Fruit fly (Drosophila melanogaster) whole organism, embryonic: ENCODE measurements around the gene CG12947.

Source experiments
- B-H2 ChIP-seq: fragments of 200-800 bp; sonication (Bioruptor generic); optimal IDR thresholded peaks from 2 replicates; lab custom pipeline; 2018; ENCODE audit warnings: missing biosample characterization, mild to moderate bottlenecking, missing genetic modification characterization
- CG10366 ChIP-seq: fragments of 200-800 bp; sonication (Bioruptor generic); IDR thresholded peaks from 2 replicates; pipeline ENCODE4 v1.3.6; 2022; ENCODE audit warnings: missing biosample characterization, missing genetic modification characterization
- CG1233 ChIP-seq: fragments of 200-800 bp; sonication (Bioruptor generic); optimal IDR thresholded peaks from 4 replicates; lab custom pipeline; 2018; ENCODE audit warnings: missing biosample characterization, mild to moderate bottlenecking, missing genetic modification characterization
- CG12942 ChIP-seq: fragments of 200-800 bp; sonication (Bioruptor generic); optimal IDR thresholded peaks from 3 replicates; lab custom pipeline; 2016; ENCODE audit warnings: missing biosample characterization, missing genetic modification characterization
- CG13287 ChIP-seq: fragments of 200-800 bp; sonication (Bioruptor generic); IDR thresholded peaks from 2 replicates; pipeline ENCODE4 v1.3.6; 2022; ENCODE audit warnings: missing biosample characterization, missing genetic modification characterization; ENCODE audit not compliant: partially characterized antibody
- CG13624 ChIP-seq: fragments of 200-800 bp; sonication (Bioruptor generic); optimal IDR thresholded peaks from 2 replicates; lab custom pipeline; 2016; ENCODE audit warnings: missing biosample characterization, missing genetic modification characterization
- CG14014 ChIP-seq: fragments of 200-800 bp; sonication (Bioruptor generic); IDR thresholded peaks from 2 replicates; pipeline ENCODE4 v1.3.6; 2022; ENCODE audit warnings: missing biosample characterization, missing genetic modification characterization
- CG1647 ChIP-seq: fragments of 200-800 bp; sonication (Bioruptor generic); optimal IDR thresholded peaks from 3 replicates; lab custom pipeline; 2016; ENCODE audit warnings: missing biosample characterization, missing genetic modification characterization
- CG16815 ChIP-seq: fragments of 200-800 bp; sonication (Bioruptor generic); optimal IDR thresholded peaks from 3 replicates; lab custom pipeline; 2017; ENCODE audit warnings: missing biosample characterization, mild to moderate bottlenecking, missing genetic modification characterization
- CG17385 ChIP-seq: fragments of 200-800 bp; sonication (Bioruptor generic); optimal IDR thresholded peaks from 3 replicates; lab custom pipeline; 2018; ENCODE audit warnings: missing biosample characterization, mild to moderate bottlenecking, missing genetic modification characterization
- CG2116 ChIP-seq: fragments of 200-800 bp; sonication (Bioruptor generic); optimal IDR thresholded peaks from 3 replicates; lab custom pipeline; 2018; ENCODE audit warnings: missing biosample characterization, mild to moderate bottlenecking, missing genetic modification characterization
- CG30020 ChIP-seq: fragments of 200-800 bp; optimal IDR thresholded peaks from 2 replicates; lab custom pipeline; 2019; ENCODE audit warnings: missing biosample characterization, mild to moderate bottlenecking, missing genetic modification characterization, moderate library complexity
- CG3065 ChIP-seq: fragments of 200-800 bp; sonication (Bioruptor generic); optimal IDR thresholded peaks from 2 replicates; lab custom pipeline; 2016; ENCODE audit warnings: missing biosample characterization, missing genetic modification characterization
- CG3163 ChIP-seq: fragments of 200-800 bp; sonication (Bioruptor generic); optimal IDR thresholded peaks from 3 replicates; lab custom pipeline; 2016; ENCODE audit warnings: missing biosample characterization, missing genetic modification characterization
- CG32767 ChIP-seq: fragments of 200-800 bp; sonication (Bioruptor generic); IDR thresholded peaks from 2 replicates; pipeline ENCODE4 v1.3.6; 2022; ENCODE audit warnings: missing biosample characterization, missing genetic modification characterization
- CG4328 ChIP-seq: fragments of 200-800 bp; sonication (Bioruptor generic); optimal IDR thresholded peaks from 3 replicates; lab custom pipeline; 2017; ENCODE audit warnings: missing biosample characterization, missing genetic modification reagents, missing genetic modification characterization
- CG4404 ChIP-seq: fragments of 200-800 bp; sonication (Bioruptor generic); IDR thresholded peaks from 2 replicates; pipeline ENCODE4 v1.3.6; 2022; ENCODE audit warnings: missing biosample characterization, missing genetic modification characterization
- CG4424 ChIP-seq: fragments of 200-800 bp; sonication (Bioruptor generic); optimal IDR thresholded peaks from 3 replicates; lab custom pipeline; 2016; ENCODE audit warnings: missing biosample characterization, missing genetic modification characterization
- CG6272 ChIP-seq: fragments of 200-800 bp; sonication (Bioruptor generic); IDR thresholded peaks from 2 replicates; pipeline ENCODE4 v1.3.6; 2022; ENCODE audit warnings: missing biosample characterization, missing genetic modification characterization
- CG6791 ChIP-seq: fragments of 200-800 bp; sonication (Bioruptor generic); IDR thresholded peaks from 3 replicates; pipeline ENCODE4 v1.3.6; 2022; ENCODE audit warnings: missing biosample characterization, missing genetic modification characterization; ENCODE audit not compliant: partially characterized antibody
- CG8290 ChIP-seq, 3 experiments: fragments of 200-800 bp; sonication (Bioruptor generic); optimal IDR thresholded peaks; 2 replicates each; lab custom pipeline; 2016 to 2019; ENCODE audit warnings: missing biosample characterization in 3 of 3, missing genetic modification characterization in 3 of 3, mild to moderate bottlenecking in 2 of 3, moderate library complexity in 1 of 3
- CG9609 ChIP-seq: fragments of 200-800 bp; sonication (Bioruptor generic); optimal IDR thresholded peaks from 3 replicates; lab custom pipeline; 2016; ENCODE audit warnings: missing biosample characterization, missing genetic modification characterization
- Deaf1 ChIP-seq: fragments of 200-800 bp; optimal IDR thresholded peaks from 3 replicates; lab custom pipeline; 2019; ENCODE audit warnings: missing biosample characterization, mild to moderate bottlenecking, missing genetic modification characterization, moderate library complexity
- Dfd ChIP-seq, 2 experiments: fragments of >200 bp; optimal IDR thresholded peaks; 2 replicates each; lab custom pipeline; 2017; ENCODE audit warnings: missing biosample characterization in 2 of 2, missing genetic modification characterization in 2 of 2
- Fer2 ChIP-seq: fragments of 200-800 bp; sonication (Bioruptor generic); optimal IDR thresholded peaks from 2 replicates; lab custom pipeline; 2018; ENCODE audit warnings: missing biosample characterization, mild to moderate bottlenecking, missing genetic modification characterization, moderate library complexity
- HLH54F ChIP-seq: fragments of 200-800 bp; sonication (Bioruptor generic); optimal IDR thresholded peaks from 3 replicates; lab custom pipeline; 2016; ENCODE audit warnings: missing biosample characterization, missing genetic modification characterization
- Lhr ChIP-seq: fragments of 200-800 bp; sonication (Bioruptor generic); optimal IDR thresholded peaks from 3 replicates; lab custom pipeline; 2017; ENCODE audit warnings: mild to moderate bottlenecking, missing biosample characterization, missing genetic modification reagents, missing genetic modification characterization
- Nf-YB ChIP-seq: fragments of 200-800 bp; sonication (Bioruptor generic); optimal IDR thresholded peaks from 3 replicates; lab custom pipeline; 2019; ENCODE audit warnings: missing biosample characterization, mild to moderate bottlenecking, missing genetic modification characterization, moderate library complexity
- NfI ChIP-seq: fragments of 200-800 bp; sonication (Bioruptor generic); optimal IDR thresholded peaks from 3 replicates; lab custom pipeline; 2018; ENCODE audit warnings: missing biosample characterization, mild to moderate bottlenecking, missing genetic modification characterization, moderate library complexity
- PHDP ChIP-seq: fragments of 200-800 bp; sonication (Bioruptor generic); optimal IDR thresholded peaks from 3 replicates; lab custom pipeline; 2018; ENCODE audit warnings: missing biosample characterization, mild to moderate bottlenecking, missing genetic modification characterization, moderate library complexity
- Ptx1 ChIP-seq: fragments of 200-800 bp; sonication (Bioruptor generic); IDR thresholded peaks from 2 replicates; pipeline ENCODE4 v1.3.6; 2022; ENCODE audit warnings: missing biosample characterization, missing genetic modification characterization
- cas ChIP-seq: fragments of 200-800 bp; sonication (Bioruptor generic); IDR thresholded peaks from 2 replicates; pipeline ENCODE4 v1.3.6; 2022; ENCODE audit warnings: missing biosample characterization, missing genetic modification characterization
- cg ChIP-seq: fragments of 200-800 bp; sonication (Bioruptor generic); optimal IDR thresholded peaks from 3 replicates; lab custom pipeline; 2019; ENCODE audit warnings: missing biosample characterization, mild to moderate bottlenecking, missing genetic modification characterization, moderate library complexity
- ci ChIP-seq: fragments of 200-800 bp; sonication (Bioruptor generic); IDR thresholded peaks from 3 replicates; pipeline ENCODE4 v1.3.6; 2022; ENCODE audit warnings: missing biosample characterization, missing genetic modification characterization
- dati ChIP-seq: fragments of 200-800 bp; sonication (Bioruptor generic); IDR thresholded peaks from 2 replicates; pipeline ENCODE4 v1.3.6; 2022; ENCODE audit warnings: missing biosample characterization, missing genetic modification characterization
- gce ChIP-seq: fragments of 200-800 bp; sonication (Bioruptor generic); IDR thresholded peaks from 3 replicates; pipeline ENCODE4 v1.3.6; 2022; ENCODE audit warnings: missing biosample characterization, missing genetic modification characterization
- luna ChIP-seq: fragments of 200-800 bp; sonication (Bioruptor generic); optimal IDR thresholded peaks from 2 replicates; lab custom pipeline; 2016; ENCODE audit warnings: missing biosample characterization, missing genetic modification characterization
- run ChIP-seq: fragments of 200-800 bp; sonication (Bioruptor generic); optimal IDR thresholded peaks from 3 replicates; lab custom pipeline; 2018; ENCODE audit warnings: missing biosample characterization, mild to moderate bottlenecking, missing genetic modification characterization
- salm ChIP-seq: fragments of 200-800 bp; sonication (Bioruptor generic); optimal IDR thresholded peaks from 2 replicates; lab custom pipeline; 2018; ENCODE audit warnings: missing biosample characterization, mild to moderate bottlenecking, missing genetic modification characterization
- sim ChIP-seq: fragments of 200-800 bp; sonication (Bioruptor generic); IDR thresholded peaks from 2 replicates; pipeline ENCODE4 v1.3.6; 2022; ENCODE audit warnings: missing biosample characterization, missing genetic modification characterization
- sisA ChIP-seq: fragments of 200-800 bp; sonication (Bioruptor generic); IDR thresholded peaks from 2 replicates; pipeline ENCODE4 v1.3.6; 2022; ENCODE audit warnings: missing biosample characterization, missing genetic modification characterization
- stwl ChIP-seq: fragments of 200-800 bp; sonication (Bioruptor generic); optimal IDR thresholded peaks from 3 replicates; lab custom pipeline; 2018; ENCODE audit warnings: missing biosample characterization, mild to moderate bottlenecking, missing genetic modification characterization, moderate library complexity
- tgo ChIP-seq: fragments of 200-800 bp; sonication (Bioruptor generic); IDR thresholded peaks from 3 replicates; pipeline ENCODE4 v1.3.6; 2022; ENCODE audit warnings: missing biosample characterization, missing genetic modification characterization
- tin ChIP-seq: fragments of 200-800 bp; sonication (Bioruptor generic); optimal IDR thresholded peaks from 3 replicates; lab custom pipeline; 2016; ENCODE audit warnings: missing biosample characterization, missing genetic modification characterization
- tna ChIP-seq: fragments of 200-800 bp; sonication (Bioruptor generic); IDR thresholded peaks from 2 replicates; pipeline ENCODE4 v1.3.6; 2022; ENCODE audit warnings: missing biosample characterization, missing genetic modification characterization; ENCODE audit not compliant: partially characterized antibody
- tup ChIP-seq: fragments of 200-800 bp; sonication (Bioruptor generic); optimal IDR thresholded peaks from 2 replicates; lab custom pipeline; 2016; ENCODE audit warnings: missing biosample characterization, mild to moderate bottlenecking, missing genetic modification characterization, moderate library complexity
- tx ChIP-seq: fragments of 200-800 bp; sonication (Bioruptor generic); optimal IDR thresholded peaks from 2 replicates; lab custom pipeline; 2016; ENCODE audit warnings: missing biosample characterization, missing genetic modification characterization

CG12947 gene

DNA sequence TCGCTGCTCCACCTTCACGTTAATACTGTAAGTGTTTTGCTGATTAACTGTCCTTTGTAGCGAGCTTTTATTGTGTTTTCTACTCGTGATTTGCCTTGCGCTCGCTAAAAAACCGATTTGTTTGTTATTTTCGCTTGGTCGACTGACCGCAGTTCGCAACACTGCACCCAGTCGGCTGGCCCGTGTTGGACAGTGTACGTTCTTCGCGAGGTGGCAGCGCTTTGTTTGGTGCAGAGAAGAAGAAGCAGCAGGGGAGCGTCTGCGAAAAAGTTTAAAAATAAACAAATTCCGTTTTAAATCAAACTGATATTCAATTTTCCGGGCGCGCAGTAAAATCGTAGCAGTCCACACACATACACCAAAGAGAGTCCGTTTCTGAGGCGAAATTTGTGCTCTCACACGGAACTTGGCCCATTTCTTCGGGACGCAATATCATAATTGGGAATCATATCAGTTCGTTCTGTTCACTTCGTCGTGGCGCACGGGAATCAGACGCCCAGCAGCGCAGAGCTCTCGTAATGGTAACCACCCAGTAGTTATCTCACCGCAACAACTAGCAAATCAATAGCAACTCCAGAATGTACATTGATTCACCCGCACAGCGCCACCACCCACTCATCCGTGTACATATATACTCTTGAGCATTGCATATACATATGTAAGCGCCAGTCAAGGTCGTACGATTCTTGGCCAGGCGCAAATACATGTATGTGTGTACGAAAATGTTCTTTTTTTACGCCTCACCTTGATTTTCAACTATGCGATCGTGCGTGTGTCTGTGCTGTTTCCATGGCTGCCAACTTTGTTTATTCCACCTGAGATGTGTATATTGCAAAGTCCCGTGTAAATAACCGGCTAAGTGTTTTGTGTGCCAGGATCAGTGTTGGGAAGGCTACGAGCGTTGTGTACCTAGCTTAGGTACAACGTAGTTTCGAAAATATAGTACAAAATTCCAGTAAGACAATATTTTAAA lies 12.0 kb upstream of the CG12947 start, which contains the start of gene Naa80 (continued):
- TF ChIP-seq CG30020 (peak; percentile 9), HLH54F (peak; percentile 83), CG17385 (peak; percentile 99), tna (peak; percentile 48; the same call in 1 of the 2 replicates), sim (no peak), stwl (tag; lab: Kevin White, UChicago) (peak; percentile 77), CG16815 (GFP tag; lab: Kevin White, UChicago) (peak; percentile 24), CG14014 (GFP tag; lab: Robert Waterston, UW) (peak; percentile 60; the same call in 1 of the 2 replicates), CG12942 (peak; percentile 69), CG4404 (GFP tag; lab: Robert Waterston, UW) (0 out of 2 replicates have a peak, but pooled peaks have one; percentile 11), Nf-YB (no peak), CG32767 (GFP tag; lab: Robert Waterston, UW) (0 out of 2 replicates have a peak, but pooled peaks have one; percentile 25), ci (GFP tag; lab: Robert Waterston, UW) (peak; percentile 85), CG8290 (GFP tag; optimal IDR thresholded peaks at IDR 0.05; lab: Kevin White, UChicago) (peak; percentile 40), CG8290 (tag; optimal IDR thresholded peaks at IDR 0.05; lab: Kevin White, UChicago) (peak in 1 of 2 experiments; percentile 90), CG4424 (GFP tag; lab: Kevin White, UChicago) (peak; percentile 47), CG6272 (GFP tag; lab: Robert Waterston, UW) (no peak), sisA (GFP tag; lab: Robert Waterston, UW) (peak; percentile 60), CG2116 (peak; percentile 81), Dfd (GFP tag; optimal IDR thresholded peaks at IDR 0.05; lab: Kevin White, UChicago) (no peak), CG10366 (peak; percentile 41; the same call in 1 of the 2 replicates), CG1233 (peak; percentile 31), Fer2 (peak; percentile 8), tin (GFP tag; lab: Kevin White, UChicago) (peak; percentile 71), PHDP (tag; lab: Kevin White, UChicago) (peak; percentile 35), salm (tag; lab: Kevin White, UChicago) (no peak), luna (GFP tag; lab: Kevin White, UChicago) (peak; percentile 49), tgo (GFP tag; lab: Robert Waterston, UW) (peak; percentile 18; the same call in 1 of the 3 replicates), dati (GFP tag; lab: Robert Waterston, UW) (no peak), gce (GFP tag; lab: Robert Waterston, UW) (no peak), tx (GFP tag; lab: Kevin White, UChicago) (peak; percentile 69), Lhr (GFP tag; lab: Kevin White, UChicago) (peak; percentile 16), tup (GFP tag; lab: Kevin White, UChicago) (peak; percentile 58), CG1647 (GFP tag; lab: Kevin White, UChicago) (peak; percentile 73), CG13624 (GFP tag; lab: Kevin White, UChicago) (peak; percentile 88), CG13287 (GFP tag; lab: Robert Waterston, UW) (peak; percentile 54), CG3065 (GFP tag; lab: Kevin White, UChicago) (peak; percentile 36), B-H2 (GFP tag; lab: Kevin White, UChicago) (peak; percentile 84), CG3163 (GFP tag; lab: Kevin White, UChicago) (peak; percentile 67), cg (GFP tag; lab: Kevin White, UChicago) (peak; percentile 51), CG9609 (peak; percentile 78), CG4328 (peak; percentile 1), Ptx1 (GFP tag; lab: Robert Waterston, UW) (peak; percentile 56), run (tag; lab: Kevin White, UChicago) (no peak), Deaf1 (peak; percentile 53), CG6791 (GFP tag; lab: Robert Waterston, UW) (peak; percentile 61; the same call in 1 of the 3 replicates), cas (peak; percentile 26; the same call in 1 of the 2 replicates), NfI (GFP tag; lab: Kevin White, UChicago) (peak; percentile 82)
